Worm (Caenorhabditis elegans) whole organism, L1 larva: ENCODE data around the gene Y73F8A.35.
A peak's percentile ranks its signal among the peaks of the same experiment; 100 is the strongest.

ENCODE experiments used
- Y116A8C.19 ChIP-seq: sonication (generic microtip); optimal IDR thresholded peaks from 2 replicates; lab custom pipeline; 2016; ENCODE audit warnings: missing compliant biosample characterization, missing genetic modification characterization, borderline replicate concordance
- alr-1 ChIP-seq: fragments of 200-800 bp; sonication (Bioruptor generic); optimal IDR thresholded peaks from 2 replicates; lab custom pipeline; 2018; ENCODE audit warnings: borderline replicate concordance, mild to moderate bottlenecking, missing genetic modification characterization, missing compliant biosample characterization
- blmp-1 ChIP-seq: fragments of 150-350 bp; optimal IDR thresholded peaks from 2 replicates; lab custom pipeline; 2014; ENCODE audit warnings: missing biosample characterization, missing genetic modification characterization
- ceh-8 ChIP-seq: fragments of 200-800 bp; sonication (Bioruptor generic); optimal IDR thresholded peaks from 2 replicates; lab custom pipeline; 2018; ENCODE audit warnings: mild to moderate bottlenecking, missing genetic modification characterization, moderate library complexity, missing compliant biosample characterization
- ceh-82 ChIP-seq, 3 experiments: fragments of 150-350 bp in 1 of 3; sonication (generic microtip) in 2 of 3; optimal IDR thresholded peaks; 2 replicates each; lab custom pipeline; 2014 to 2017; ENCODE audit warnings: missing biosample characterization in 3 of 3, missing genetic modification characterization in 3 of 3
- dpl-1 ChIP-seq, 3 experiments: fragments of 150-350 bp in 2 of 3; sonication (generic microtip) in 1 of 3; optimal IDR thresholded peaks; 2 replicates each; lab custom pipeline; 2014 to 2017; ENCODE audit warnings: missing biosample characterization in 3 of 3, missing genetic modification characterization in 3 of 3, missing genetic modification reagents in 3 of 3
- egl-27 ChIP-seq, 2 experiments: fragments of 150-350 bp in 1 of 2; sonication (generic microtip); optimal IDR thresholded peaks; 3 replicates each; lab custom pipeline; 2017 to 2018; ENCODE audit warnings: missing biosample characterization in 2 of 2, missing genetic modification characterization in 2 of 2, missing genetic modification reagents in 2 of 2
- elt-3 ChIP-seq, 6 experiments: fragments of 150-350 bp in 1 of 6; sonication (generic microtip); optimal IDR thresholded peaks; 2 replicates each; lab custom pipeline; 2017 to 2018; ENCODE audit warnings: missing biosample characterization in 6 of 6, missing genetic modification characterization in 6 of 6, inconsistent platforms in 1 of 6
- fkh-4 ChIP-seq: sonication (generic microtip); optimal IDR thresholded peaks from 2 replicates; lab custom pipeline; 2016; ENCODE audit warnings: missing compliant biosample characterization, missing genetic modification characterization, borderline replicate concordance
- fkh-8 ChIP-seq: sonication (generic microtip); optimal IDR thresholded peaks from 2 replicates; lab custom pipeline; 2016; ENCODE audit warnings: mild to moderate bottlenecking, missing genetic modification characterization, missing compliant biosample characterization
- fos-1 ChIP-seq: fragments of 150-350 bp; optimal IDR thresholded peaks from 2 replicates; lab custom pipeline; 2014; ENCODE audit warnings: missing biosample characterization, missing genetic modification characterization
- hlh-17 ChIP-seq: fragments of 200-800 bp; sonication (Bioruptor generic); optimal IDR thresholded peaks from 2 replicates; lab custom pipeline; 2018; ENCODE audit warnings: missing genetic modification characterization, mild to moderate bottlenecking, missing compliant biosample characterization, moderate library complexity, borderline replicate concordance
- hpl-2 ChIP-seq: fragments of 150-350 bp; optimal IDR thresholded peaks from 2 replicates; lab custom pipeline; 2014; ENCODE audit warnings: missing biosample characterization, missing genetic modification reagents, missing genetic modification characterization
- lin-13 ChIP-seq: fragments of 150-350 bp; optimal IDR thresholded peaks from 2 replicates; lab custom pipeline; 2014; ENCODE audit warnings: missing biosample characterization, missing genetic modification reagents, missing genetic modification characterization
- lin-14 ChIP-seq: fragments of 200-800 bp; sonication (Bioruptor generic); optimal IDR thresholded peaks from 2 replicates; lab custom pipeline; 2018; ENCODE audit warnings: mild to moderate bottlenecking, missing genetic modification characterization, moderate library complexity, missing compliant biosample characterization
- lin-35 ChIP-seq, 2 experiments: fragments of 150-350 bp; optimal IDR thresholded peaks; 2 replicates each; lab custom pipeline; 2014; ENCODE audit warnings: missing biosample characterization in 2 of 2, missing genetic modification characterization in 2 of 2, missing genetic modification reagents in 2 of 2
- mdl-1 ChIP-seq, 2 experiments: fragments of 150-350 bp; optimal IDR thresholded peaks; 2 replicates each; lab custom pipeline; 2014 to 2017; ENCODE audit warnings: missing biosample characterization in 2 of 2, missing genetic modification characterization in 2 of 2, inconsistent platforms in 1 of 2
- mep-1 ChIP-seq: fragments of 150-350 bp; optimal IDR thresholded peaks from 2 replicates; lab custom pipeline; 2014; ENCODE audit warnings: missing biosample characterization, missing genetic modification characterization
- nhr-11 ChIP-seq: fragments of 150-350 bp; optimal IDR thresholded peaks from 2 replicates; lab custom pipeline; 2014; ENCODE audit warnings: missing biosample characterization, missing genetic modification characterization
- nhr-19 ChIP-seq: fragments of 200-800 bp; sonication (Bioruptor generic); conservative IDR thresholded peaks from 2 replicates; pipeline ENCODE4 v1.3.6; 2022; ENCODE audit warnings: missing genetic modification characterization, missing compliant biosample characterization
- nhr-20 ChIP-seq: sonication (generic microtip); optimal IDR thresholded peaks from 2 replicates; lab custom pipeline; 2016; ENCODE audit warnings: mild to moderate bottlenecking, missing genetic modification characterization, missing compliant biosample characterization
- nhr-28 ChIP-seq: fragments of 150-350 bp; optimal IDR thresholded peaks from 2 replicates; lab custom pipeline; 2014; ENCODE audit warnings: missing biosample characterization, missing genetic modification characterization
- nhr-71 ChIP-seq: sonication (generic microtip); optimal IDR thresholded peaks from 2 replicates; lab custom pipeline; 2016; ENCODE audit warnings: mild to moderate bottlenecking, missing genetic modification characterization, moderate library complexity, missing compliant biosample characterization
- nhr-77 ChIP-seq: fragments of 150-350 bp; optimal IDR thresholded peaks from 2 replicates; lab custom pipeline; 2014; ENCODE audit warnings: missing biosample characterization, missing genetic modification characterization
- pag-3 ChIP-seq: sonication (generic microtip); optimal IDR thresholded peaks from 2 replicates; lab custom pipeline; 2017; ENCODE audit warnings: missing genetic modification characterization, mild to moderate bottlenecking, missing compliant biosample characterization, antibody characterized with exemption, borderline replicate concordance; ENCODE audit not compliant: insufficient read depth
- pqm-1 ChIP-seq: sonication (generic microtip); optimal IDR thresholded peaks from 3 replicates; lab custom pipeline; 2017; ENCODE audit warnings: missing biosample characterization, missing genetic modification characterization
- rnt-1 ChIP-seq: sonication (generic microtip); optimal IDR thresholded peaks from 2 replicates; lab custom pipeline; 2016; ENCODE audit warnings: mild to moderate bottlenecking, missing genetic modification characterization, moderate library complexity, missing compliant biosample characterization
- snu-23 ChIP-seq: sonication (generic microtip); optimal IDR thresholded peaks from 2 replicates; lab custom pipeline; 2016; ENCODE audit warnings: missing genetic modification characterization, missing compliant biosample characterization
- sox-4 ChIP-seq: sonication (generic microtip); optimal IDR thresholded peaks from 2 replicates; lab custom pipeline; 2016; ENCODE audit warnings: missing genetic modification characterization, missing compliant biosample characterization
- sptf-1 ChIP-seq: fragments of 150-350 bp; optimal IDR thresholded peaks from 2 replicates; lab custom pipeline; 2014; ENCODE audit warnings: missing biosample characterization, missing genetic modification characterization
- sup-37 ChIP-seq: fragments of 200-800 bp; sonication (Bioruptor generic); optimal IDR thresholded peaks from 2 replicates; lab custom pipeline; 2018; ENCODE audit warnings: mild to moderate bottlenecking, missing genetic modification characterization, missing compliant biosample characterization
- swsn-7 ChIP-seq: sonication (generic microtip); optimal IDR thresholded peaks from 2 replicates; lab custom pipeline; 2016; ENCODE audit warnings: missing genetic modification characterization, missing compliant biosample characterization
- unc-130 ChIP-seq: fragments of 150-350 bp; optimal IDR thresholded peaks from 2 replicates; lab custom pipeline; 2017; ENCODE audit warnings: missing biosample characterization, missing genetic modification characterization, inconsistent platforms
- unc-62 ChIP-seq: fragments of 150-350 bp; optimal IDR thresholded peaks from 2 replicates; lab custom pipeline; 2014; ENCODE audit warnings: missing biosample characterization, missing genetic modification reagents, missing genetic modification characterization
- unc-98 ChIP-seq: fragments of 200-800 bp; sonication (Bioruptor generic); IDR thresholded peaks from 2 replicates; pipeline ENCODE4 v1.3.6; 2022; ENCODE audit warnings: missing genetic modification characterization, missing compliant biosample characterization
- xbp-1 ChIP-seq: sonication (generic microtip); optimal IDR thresholded peaks from 2 replicates; lab custom pipeline; 2016; ENCODE audit warnings: missing genetic modification characterization, missing compliant biosample characterization
- zag-1 ChIP-seq: fragments of 150-350 bp; optimal IDR thresholded peaks from 2 replicates; lab custom pipeline; 2014; ENCODE audit warnings: missing biosample characterization, missing genetic modification characterization
- zip-4 ChIP-seq: fragments of 200-800 bp; sonication (Bioruptor generic); optimal IDR thresholded peaks from 2 replicates; lab custom pipeline; 2018; ENCODE audit warnings: mild to moderate bottlenecking, missing genetic modification characterization, moderate library complexity, missing compliant biosample characterization
- ztf-11 ChIP-seq, 2 experiments: sonication (generic microtip); optimal IDR thresholded peaks; 2 replicates each; lab custom pipeline; 2016 to 2017; ENCODE audit warnings: missing genetic modification characterization in 2 of 2, missing biosample characterization in 1 of 2, missing compliant biosample characterization in 1 of 2

The Y73F8A.35 gene

ce11 chrIV:15570770-15571169, 31.0 kb upstream of the Y73F8A.35 start (continued):
- peak; percentile 54 for TF ChIP-seq fkh-4 (tag; lab: Kevin White, UChicago)
- peak; percentile 67 for TF ChIP-seq mep-1
- TF ChIP-seq ceh-82 (tag; optimal IDR thresholded peaks at IDR 0.05; lab: Kevin White, UChicago) = peak; percentile 47 to 87 (median 69)
- peak; percentile 93 for TF ChIP-seq nhr-11 (tag; lab: Kevin White, UChicago)
- TF ChIP-seq pqm-1 (tag; lab: Kevin White, UChicago) = no peak
- TF ChIP-seq Y116A8C.19 (tag; lab: Kevin White, UChicago) = peak; percentile 22
- peak; percentile 97 for TF ChIP-seq nhr-19
- TF ChIP-seq sptf-1 (tag; lab: Kevin White, UChicago) = no peak
- TF ChIP-seq dpl-1 (GFP tag; optimal IDR thresholded peaks at IDR 0.05; lab: Kevin White, UChicago) = peak; percentile 62 to 67 (median 66)
- TF ChIP-seq nhr-28 = no peak
- TF ChIP-seq ceh-8 (GFP tag; lab: Kevin White, UChicago) = no peak
- peak; percentile 94 for TF ChIP-seq xbp-1 (tag; lab: Kevin White, UChicago)
- TF ChIP-seq sox-4 (tag; lab: Kevin White, UChicago) = peak; percentile 81
- TF ChIP-seq blmp-1 (tag; lab: Kevin White, UChicago) = peak; percentile 64
- TF ChIP-seq zip-4 (GFP tag; lab: Kevin White, UChicago) = peak; percentile 90
- TF ChIP-seq egl-27 (tag; optimal IDR thresholded peaks at IDR 0.05; lab: Kevin White, UChicago) = peak in 1 of 2 experiments; percentile 62
- TF ChIP-seq ztf-11 (tag; optimal IDR thresholded peaks at IDR 0.05; lab: Kevin White, UChicago) = peak; percentile 77 to 94
- peak; percentile 33 for TF ChIP-seq hpl-2 (GFP tag; lab: Kevin White, UChicago)
- TF ChIP-seq nhr-71 (tag; lab: Kevin White, UChicago) = peak; percentile 99
- peak; percentile 30 for TF ChIP-seq unc-130 (tag; lab: Kevin White, UChicago)
- TF ChIP-seq lin-14 (GFP tag; lab: Kevin White, UChicago) = peak; percentile 96
- TF ChIP-seq unc-98 (GFP tag; lab: Robert Waterston, UW) = peak; percentile 81
- TF ChIP-seq sup-37 (GFP tag; lab: Kevin White, UChicago) = peak; percentile 97
- TF ChIP-seq unc-62 (GFP tag; lab: Kevin White, UChicago) = no peak
- TF ChIP-seq snu-23 (GFP tag; lab: Kevin White, UChicago) = peak; percentile 97
- peak; percentile 81 to 83 for TF ChIP-seq lin-35 (GFP tag; optimal IDR thresholded peaks at IDR 0.05; lab: Kevin White, UChicago)
- TF ChIP-seq alr-1 = no peak
- TF ChIP-seq fos-1 (tag; lab: Kevin White, UChicago) = peak; percentile 90
- peak in 1 of 2 experiments; percentile 81 for TF ChIP-seq mdl-1 (tag; optimal IDR thresholded peaks at IDR 0.05; lab: Kevin White, UChicago)
- TF ChIP-seq nhr-77 (tag; lab: Kevin White, UChicago) = peak; percentile 78
- peak; percentile 64 for TF ChIP-seq zag-1
- peak; percentile 96 for TF ChIP-seq nhr-20 (tag; lab: Kevin White, UChicago)
- TF ChIP-seq hlh-17 (GFP tag; lab: Kevin White, UChicago) = no peak
- no peak for TF ChIP-seq pag-3
- TF ChIP-seq fkh-8 (tag; lab: Kevin White, UChicago) = peak; percentile 88
- peak; percentile 98 for TF ChIP-seq swsn-7 (tag; lab: Kevin White, UChicago)
- TF ChIP-seq rnt-1 (tag; lab: Kevin White, UChicago) = no peak

DNA sequence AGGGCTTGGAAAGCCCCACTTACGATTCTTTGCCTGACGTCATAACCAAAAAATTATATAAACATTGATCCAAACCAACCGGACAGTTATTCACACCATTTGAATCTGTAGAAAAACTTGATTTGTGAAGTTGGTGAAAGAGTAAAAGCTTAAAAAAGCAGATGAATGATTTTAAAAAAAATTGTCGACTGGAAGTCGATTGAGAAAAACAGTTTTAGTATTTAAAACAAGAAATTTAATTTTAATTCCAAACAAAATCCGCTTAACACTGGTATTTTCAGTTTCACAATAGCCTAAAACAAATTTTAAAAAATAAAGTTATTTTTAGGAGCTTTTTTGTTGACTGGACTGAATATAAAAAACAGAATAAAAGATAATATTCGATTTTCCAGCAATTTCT, 24.6 kb upstream of the Y73F8A.35 start, which contains the start of gene Y105C5A.1:
Y105C5A.1 (minus strand) TSS at position 101 of the 400 bp plus-strand sequence.
- no peak for TF ChIP-seq ceh-82 (tag; optimal IDR thresholded peaks at IDR 0.05; lab: Kevin White, UChicago)
- TF ChIP-seq mep-1 = no peak
- TF ChIP-seq lin-13 (GFP tag; lab: Kevin White, UChicago) = no peak
- no peak for TF ChIP-seq egl-27 (tag; optimal IDR thresholded peaks at IDR 0.05; lab: Kevin White, UChicago)
- TF ChIP-seq pqm-1 (tag; lab: Kevin White, UChicago) = no peak
- TF ChIP-seq elt-3 (tag; optimal IDR thresholded peaks at IDR 0.05; lab: Kevin White, UChicago) = no peak
- no peak for TF ChIP-seq snu-23 (GFP tag; lab: Kevin White, UChicago)
